Fruit fly (Drosophila melanogaster) whole organism, prepupa: Measurements from ENCODE around the gene SCCRO.

Experiments used
- Blimp-1 ChIP-seq: fragments of 200-800 bp; sonication (Bioruptor generic); optimal IDR thresholded peaks from 3 replicates; lab custom pipeline; 2017; ENCODE audit warnings: missing biosample characterization, missing genetic modification characterization, mild to moderate bottlenecking, moderate library complexity, missing genetic modification reagents
- CG10631 ChIP-seq: fragments of 200-800 bp; sonication (Bioruptor generic); optimal IDR thresholded peaks from 2 replicates; lab custom pipeline; 2016; ENCODE audit warnings: missing biosample characterization, missing genetic modification characterization
- CG10669 ChIP-seq: fragments of 200-800 bp; sonication (Bioruptor generic); optimal IDR thresholded peaks from 3 replicates; lab custom pipeline; 2018; ENCODE audit warnings: missing biosample characterization, mild to moderate bottlenecking, missing genetic modification characterization, moderate library complexity
- CG11294 ChIP-seq: fragments of 200-800 bp; sonication (Bioruptor generic); IDR thresholded peaks from 2 replicates; pipeline ENCODE4 v1.3.6; 2022; ENCODE audit warnings: missing biosample characterization, missing genetic modification characterization
- CG11762 ChIP-seq: fragments of 200-800 bp; sonication (Bioruptor generic); optimal IDR thresholded peaks from 3 replicates; lab custom pipeline; 2016; ENCODE audit warnings: missing biosample characterization, missing genetic modification characterization; ENCODE audit not compliant: insufficient read depth
- CG15336 ChIP-seq: fragments of 200-800 bp; sonication (Bioruptor generic); IDR thresholded peaks from 2 replicates; pipeline ENCODE4 v1.3.6; 2022; ENCODE audit warnings: missing biosample characterization, missing genetic modification characterization
- CG3032 ChIP-seq: fragments of 200-800 bp; optimal IDR thresholded peaks from 2 replicates; lab custom pipeline; 2019; ENCODE audit warnings: missing biosample characterization, mild to moderate bottlenecking, missing genetic modification characterization, moderate library complexity
- CG31627 ChIP-seq: fragments of 200-800 bp; sonication (Bioruptor generic); optimal IDR thresholded peaks from 3 replicates; lab custom pipeline; 2016; ENCODE audit warnings: missing biosample characterization, missing genetic modification characterization
- CG32006 ChIP-seq: fragments of 200-800 bp; sonication (Bioruptor generic); optimal IDR thresholded peaks from 3 replicates; lab custom pipeline; 2017; ENCODE audit warnings: missing biosample characterization, mild to moderate bottlenecking, missing genetic modification characterization
- CG34406 ChIP-seq: fragments of 200-800 bp; sonication (Bioruptor generic); optimal IDR thresholded peaks from 3 replicates; lab custom pipeline; 2016; ENCODE audit warnings: missing biosample characterization, missing genetic modification characterization
- CG3919 ChIP-seq: fragments of 200-800 bp; sonication (Bioruptor generic); optimal IDR thresholded peaks from 3 replicates; lab custom pipeline; 2016; ENCODE audit warnings: missing biosample characterization, missing genetic modification characterization
- CG4318 ChIP-seq: fragments of 200-800 bp; sonication (Bioruptor generic); optimal IDR thresholded peaks from 3 replicates; lab custom pipeline; 2017; ENCODE audit warnings: missing biosample characterization, mild to moderate bottlenecking, missing genetic modification characterization
- CG6163 ChIP-seq: fragments of 200-800 bp; sonication (Bioruptor generic); IDR thresholded peaks from 3 replicates; pipeline ENCODE4 v1.3.6; 2022; ENCODE audit warnings: missing biosample characterization, missing genetic modification characterization
- CG6276 ChIP-seq: fragments of 200-800 bp; sonication (Bioruptor generic); optimal IDR thresholded peaks from 2 replicates; lab custom pipeline; 2017; ENCODE audit warnings: missing biosample characterization, mild to moderate bottlenecking, missing genetic modification characterization
- CG6792 ChIP-seq: fragments of 200-800 bp; sonication (Bioruptor generic); optimal IDR thresholded peaks from 3 replicates; lab custom pipeline; 2016; ENCODE audit warnings: missing biosample characterization, missing genetic modification characterization
- CG6808 ChIP-seq: fragments of 200-800 bp; sonication (Bioruptor generic); optimal IDR thresholded peaks from 3 replicates; lab custom pipeline; 2017; ENCODE audit warnings: missing biosample characterization, missing genetic modification characterization, mild to moderate bottlenecking, moderate library complexity, missing genetic modification reagents
- CG6854 ChIP-seq: fragments of 200-800 bp; sonication (Bioruptor generic); optimal IDR thresholded peaks from 2 replicates; lab custom pipeline; 2017; ENCODE audit warnings: missing biosample characterization, mild to moderate bottlenecking, missing genetic modification characterization
- CG8119 ChIP-seq: fragments of 200-800 bp; sonication (Bioruptor generic); IDR thresholded peaks from 3 replicates; pipeline ENCODE4 v1.3.6; 2022; ENCODE audit warnings: missing biosample characterization, missing genetic modification characterization
- CG9139 ChIP-seq: fragments of 200-800 bp; sonication (Bioruptor generic); optimal IDR thresholded peaks from 3 replicates; lab custom pipeline; 2017; ENCODE audit warnings: missing biosample characterization, mild to moderate bottlenecking, missing genetic modification characterization
- Eip93F ChIP-seq: fragments of 200-800 bp; sonication (Bioruptor generic); optimal IDR thresholded peaks from 2 replicates; lab custom pipeline; 2016; ENCODE audit warnings: missing biosample characterization, mild to moderate bottlenecking, missing genetic modification characterization
- Ets21C ChIP-seq: fragments of 200-800 bp; sonication (Bioruptor generic); optimal IDR thresholded peaks from 3 replicates; lab custom pipeline; 2016; ENCODE audit warnings: missing biosample characterization, missing genetic modification characterization
- Ets96B ChIP-seq: fragments of 200-800 bp; optimal IDR thresholded peaks from 2 replicates; lab custom pipeline; 2019; ENCODE audit warnings: missing biosample characterization, mild to moderate bottlenecking, missing genetic modification characterization, moderate library complexity
- Gug ChIP-seq: fragments of 200-800 bp; sonication (Bioruptor generic); IDR thresholded peaks from 2 replicates; pipeline ENCODE4 v1.3.6; 2022; ENCODE audit warnings: missing biosample characterization, missing genetic modification characterization
- Hr39 ChIP-seq: fragments of 200-800 bp; sonication (Bioruptor generic); optimal IDR thresholded peaks from 2 replicates; lab custom pipeline; 2016; ENCODE audit warnings: missing biosample characterization, missing genetic modification characterization
- Hr4 ChIP-seq: fragments of 200-800 bp; sonication (Bioruptor generic); optimal IDR thresholded peaks from 3 replicates; lab custom pipeline; 2016; ENCODE audit warnings: missing biosample characterization, missing genetic modification characterization
- Lpt ChIP-seq: fragments of 200-800 bp; sonication (Bioruptor generic); optimal IDR thresholded peaks from 3 replicates; lab custom pipeline; 2016; ENCODE audit warnings: missing biosample characterization, missing genetic modification characterization
- Met ChIP-seq: fragments of 200-800 bp; sonication (Bioruptor generic); optimal IDR thresholded peaks from 3 replicates; lab custom pipeline; 2016; ENCODE audit warnings: missing biosample characterization, missing genetic modification characterization
- OdsH ChIP-seq: fragments of 200-800 bp; sonication (Bioruptor generic); optimal IDR thresholded peaks from 3 replicates; lab custom pipeline; 2016; ENCODE audit warnings: missing biosample characterization, missing genetic modification characterization
- Smox ChIP-seq: fragments of 200-800 bp; sonication (Bioruptor generic); optimal IDR thresholded peaks from 3 replicates; lab custom pipeline; 2016; ENCODE audit warnings: missing biosample characterization, missing genetic modification characterization
- Sox14 ChIP-seq: fragments of 200-800 bp; sonication (Bioruptor generic); optimal IDR thresholded peaks from 3 replicates; lab custom pipeline; 2016; ENCODE audit warnings: missing biosample characterization, missing genetic modification characterization
- achi ChIP-seq: fragments of 200-800 bp; sonication (Bioruptor generic); optimal IDR thresholded peaks from 3 replicates; lab custom pipeline; 2016; ENCODE audit warnings: missing biosample characterization, missing genetic modification characterization
- acj6 ChIP-seq: fragments of 200-800 bp; sonication (Bioruptor generic); optimal IDR thresholded peaks from 3 replicates; lab custom pipeline; 2016; ENCODE audit warnings: missing biosample characterization, missing genetic modification characterization
- cyc ChIP-seq: fragments of 200-800 bp; sonication (Bioruptor generic); optimal IDR thresholded peaks from 3 replicates; lab custom pipeline; 2016; ENCODE audit warnings: missing biosample characterization, missing genetic modification characterization
- dsx ChIP-seq: fragments of 200-800 bp; optimal IDR thresholded peaks from 3 replicates; lab custom pipeline; 2019; ENCODE audit warnings: missing biosample characterization, mild to moderate bottlenecking, missing genetic modification characterization, moderate library complexity; ENCODE audit not compliant: poor library complexity, severe bottlenecking
- eg ChIP-seq: fragments of 200-800 bp; sonication (Bioruptor generic); IDR thresholded peaks from 3 replicates; pipeline ENCODE4 v1.3.6; 2022; ENCODE audit warnings: missing biosample characterization, missing genetic modification characterization
- esn ChIP-seq: fragments of 200-800 bp; sonication (Bioruptor generic); optimal IDR thresholded peaks from 2 replicates; lab custom pipeline; 2016; ENCODE audit warnings: missing biosample characterization, mild to moderate bottlenecking, missing genetic modification characterization, moderate library complexity
- fd59A ChIP-seq: fragments of 200-800 bp; sonication (Bioruptor generic); optimal IDR thresholded peaks from 2 replicates; lab custom pipeline; 2017; ENCODE audit warnings: missing biosample characterization, mild to moderate bottlenecking, missing genetic modification characterization, missing genetic modification reagents
- pdm3 ChIP-seq: fragments of 200-800 bp; sonication (Bioruptor generic); optimal IDR thresholded peaks from 3 replicates; lab custom pipeline; 2016; ENCODE audit warnings: missing biosample characterization, missing genetic modification characterization
- salr ChIP-seq, 2 experiments: fragments of 200-800 bp; sonication (Bioruptor generic); optimal IDR thresholded peaks; 3 replicates each; lab custom pipeline; 2016 to 2018; ENCODE audit warnings: missing biosample characterization in 2 of 2, missing genetic modification characterization in 2 of 2, mild to moderate bottlenecking in 1 of 2
- spab ChIP-seq: fragments of 200-800 bp; sonication (Bioruptor generic); optimal IDR thresholded peaks from 2 replicates; lab custom pipeline; 2017; ENCODE audit warnings: missing biosample characterization, mild to moderate bottlenecking, missing genetic modification characterization, missing genetic modification reagents
- ss ChIP-seq, 2 experiments: fragments of 200-800 bp; sonication (Bioruptor generic); optimal IDR thresholded peaks; 2 replicates in 1 of 2; 3 replicates in 1 of 2; lab custom pipeline; 2017 to 2018; ENCODE audit warnings: mild to moderate bottlenecking in 2 of 2, missing biosample characterization in 2 of 2, missing genetic modification characterization in 2 of 2, moderate library complexity in 1 of 2
- topi ChIP-seq: fragments of 200-800 bp; sonication (Bioruptor generic); optimal IDR thresholded peaks from 3 replicates; lab custom pipeline; 2016; ENCODE audit warnings: missing biosample characterization, missing genetic modification characterization
- vri ChIP-seq: fragments of 200-800 bp; sonication (Bioruptor generic); optimal IDR thresholded peaks from 3 replicates; lab custom pipeline; 2016; ENCODE audit warnings: missing biosample characterization, mild to moderate bottlenecking, missing genetic modification characterization

The SCCRO gene

DNA sequence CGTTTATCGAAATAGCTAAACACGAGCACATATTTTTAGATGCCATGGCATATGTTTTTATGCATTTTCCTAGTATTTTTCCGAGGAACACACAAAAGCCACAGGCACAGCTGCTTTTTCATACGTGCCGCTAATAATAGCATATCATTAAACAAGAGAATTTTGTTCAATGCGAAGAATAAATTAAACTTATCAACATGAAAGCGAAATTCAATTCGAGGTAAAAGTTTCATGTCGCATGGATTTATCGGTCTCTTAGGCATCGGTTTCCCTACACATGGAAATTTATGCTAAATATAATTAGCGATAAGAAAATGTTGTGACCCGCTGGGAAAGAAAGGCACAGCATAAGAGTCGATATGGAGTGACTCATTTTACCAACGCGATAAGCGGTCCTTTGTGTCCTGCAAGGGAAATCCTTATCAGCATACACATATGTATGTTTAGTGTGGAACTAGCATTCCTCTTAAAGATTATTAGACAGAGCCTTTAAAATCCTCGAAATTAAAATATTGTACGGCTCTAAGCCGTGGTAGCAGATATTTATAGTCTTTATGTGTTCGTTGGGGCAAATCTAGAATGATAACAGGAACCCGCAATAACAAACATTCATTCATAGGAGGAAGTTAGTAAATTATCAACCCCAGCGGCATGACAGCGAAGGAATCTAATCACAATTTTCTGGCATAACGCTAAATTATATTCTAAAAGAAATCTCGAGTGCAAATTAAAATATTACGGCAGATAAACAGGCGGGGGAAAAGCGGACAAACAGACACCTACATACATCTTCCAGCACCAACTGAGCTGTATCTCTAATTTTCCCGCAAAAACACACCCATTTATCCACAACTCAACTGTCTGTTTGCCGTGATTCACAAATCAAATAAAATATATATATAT lies 31.6 kb upstream of the SCCRO start, which contains the start of gene CG43248:
Gene CG43248, minus strand, starts transcription at position 51 of the 903 bp plus-strand sequence.
- TF ChIP-seq esn (GFP tag; lab: Kevin White, UChicago): no peak
- no peak for TF ChIP-seq CG8119
- no peak for TF ChIP-seq acj6 (GFP tag; lab: Kevin White, UChicago)
- TF ChIP-seq CG11762 (GFP tag; lab: Kevin White, UChicago): no peak
- no peak for TF ChIP-seq Ets21C (GFP tag; lab: Kevin White, UChicago)
- no peak for TF ChIP-seq spab (GFP tag; lab: Kevin White, UChicago)
- TF ChIP-seq CG11294: no peak
- TF ChIP-seq cyc: no peak
- no peak for TF ChIP-seq Hr39 (GFP tag; lab: Kevin White, UChicago)
- TF ChIP-seq CG9139 (GFP tag; lab: Kevin White, UChicago): no peak
- no peak for TF ChIP-seq Sox14 (GFP tag; lab: Kevin White, UChicago)
- no peak for TF ChIP-seq pdm3 (GFP tag; lab: Kevin White, UChicago)
- TF ChIP-seq CG10669 (GFP tag; lab: Kevin White, UChicago): no peak
- TF ChIP-seq ss (GFP tag; optimal IDR thresholded peaks at IDR 0.05; lab: Kevin White, UChicago): no peak

DNA sequence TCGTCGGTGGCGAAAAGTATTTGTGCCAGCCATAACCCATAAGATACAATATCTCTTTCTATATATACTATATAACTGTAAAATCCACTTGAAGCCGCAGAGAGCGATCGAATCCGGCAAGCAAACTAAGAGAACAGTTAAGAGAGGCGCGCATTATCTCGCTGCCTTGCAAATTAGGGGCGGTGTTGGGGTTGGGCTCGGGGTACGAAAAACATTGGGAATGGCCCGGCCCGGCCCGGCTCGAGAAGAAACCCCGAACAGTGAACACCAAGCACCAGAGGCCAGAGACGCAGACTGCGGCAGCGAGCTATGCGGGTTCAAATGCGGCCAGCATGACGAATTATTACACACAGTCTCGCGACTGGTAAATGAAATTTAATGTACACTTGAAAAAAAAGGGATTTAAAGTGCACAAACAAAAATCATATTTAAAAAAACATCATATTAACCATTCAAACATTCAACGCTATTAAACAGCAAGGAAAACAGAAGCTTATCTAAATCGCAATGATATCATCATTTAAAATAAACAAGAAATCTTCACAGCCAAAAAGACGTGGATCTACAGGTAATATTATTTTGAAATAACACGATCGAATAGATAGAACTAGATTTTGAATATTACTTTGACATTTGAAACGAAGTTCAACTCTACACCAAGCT lies 30.7 kb upstream of the SCCRO start:
- no peak for TF ChIP-seq CG6792 (GFP tag; lab: Kevin White, UChicago)
- peak; percentile 68 for TF ChIP-seq CG32006
- TF ChIP-seq acj6 (GFP tag; lab: Kevin White, UChicago): peak; percentile 1
- TF ChIP-seq CG10631: peak; percentile 49
- TF ChIP-seq topi (GFP tag; lab: Kevin White, UChicago): peak; percentile 63
- peak; percentile 45 for TF ChIP-seq CG4318 (GFP tag; lab: Kevin White, UChicago)
- peak; percentile 10 for TF ChIP-seq Ets96B
- TF ChIP-seq CG11294: peak; percentile 52; the same call in 1 of the 2 replicates
- TF ChIP-seq CG34406: no peak
- TF ChIP-seq CG8119: peak; percentile 48; the same call in 2 of the 3 replicates
- peak; percentile 47 for TF ChIP-seq Hr4 (GFP tag; lab: Kevin White, UChicago)
- TF ChIP-seq achi (GFP tag; lab: Kevin White, UChicago): peak; percentile 11
- TF ChIP-seq fd59A: no peak
- TF ChIP-seq salr (GFP tag; optimal IDR thresholded peaks at IDR 0.05; lab: Kevin White, UChicago): peak in 1 of 2 experiments; percentile 57
- peak; percentile 72; the same call in 2 of the 3 replicates for TF ChIP-seq eg (GFP tag; lab: Robert Waterston, UW)
- no peak for TF ChIP-seq CG15336
- TF ChIP-seq CG6854 (GFP tag; lab: Kevin White, UChicago): peak; percentile 56
- TF ChIP-seq Hr39 (GFP tag; lab: Kevin White, UChicago): peak; percentile 61
- peak; percentile 44 for TF ChIP-seq CG11762 (GFP tag; lab: Kevin White, UChicago)
- peak; percentile 68 for TF ChIP-seq CG6163 (GFP tag; lab: Robert Waterston, UW)
- peak; percentile 55 for TF ChIP-seq vri (GFP tag; lab: Kevin White, UChicago)
- TF ChIP-seq Lpt (GFP tag; lab: Kevin White, UChicago): peak; percentile 31
- TF ChIP-seq CG3032 (tag; lab: Kevin White, UChicago): peak; percentile 43
- no peak for TF ChIP-seq CG9139 (GFP tag; lab: Kevin White, UChicago)
- no peak for TF ChIP-seq CG6808 (GFP tag; lab: Kevin White, UChicago)
- TF ChIP-seq cyc: peak; percentile 65
- TF ChIP-seq CG6276 (GFP tag; lab: Kevin White, UChicago): peak; percentile 77
- TF ChIP-seq Smox (GFP tag; lab: Kevin White, UChicago): peak; percentile 42
- peak; percentile 27 for TF ChIP-seq Ets21C (GFP tag; lab: Kevin White, UChicago)
- peak; percentile 1 for TF ChIP-seq OdsH
- peak; percentile 35 for TF ChIP-seq CG10669 (GFP tag; lab: Kevin White, UChicago)
- TF ChIP-seq Met (GFP tag; lab: Kevin White, UChicago): peak; percentile 63
- TF ChIP-seq ss (GFP tag; optimal IDR thresholded peaks at IDR 0.05; lab: Kevin White, UChicago): no peak
- peak; percentile 47 for TF ChIP-seq esn (GFP tag; lab: Kevin White, UChicago)
- peak; percentile 66 for TF ChIP-seq CG3919
- peak; percentile 2 for TF ChIP-seq Blimp-1 (GFP tag; lab: Kevin White, UChicago)
- peak; percentile 34 for TF ChIP-seq Eip93F
- TF ChIP-seq CG31627 (GFP tag; lab: Kevin White, UChicago): peak; percentile 41
- peak; percentile 58 for TF ChIP-seq Gug (GFP tag; lab: Robert Waterston, UW)
- peak; percentile 30 for TF ChIP-seq dsx (GFP tag; lab: Kevin White, UChicago)
